Worm (Caenorhabditis elegans): ENCODE data around the gene nfx-1.

DNA sequence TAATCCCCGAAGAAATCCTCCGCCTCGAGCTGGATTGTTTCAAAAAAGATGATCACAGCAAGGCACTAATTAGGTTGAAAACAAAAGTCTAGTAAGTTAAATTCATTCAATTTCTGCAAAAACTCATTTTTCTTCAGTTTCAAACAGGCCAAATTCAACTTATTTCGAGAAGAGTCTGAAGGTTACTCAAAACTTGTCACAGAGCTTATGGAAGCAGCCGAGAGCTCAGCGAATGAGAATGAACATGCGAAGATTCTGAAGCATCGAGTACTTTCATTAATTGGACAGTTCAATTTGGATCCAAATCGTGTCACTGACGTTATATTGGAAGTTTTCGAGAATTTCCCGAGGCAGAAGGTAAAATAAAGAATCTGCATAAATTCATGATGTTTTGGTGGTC lies 6.7 kb upstream of the nfx-1 start:
- TF ChIP-seq fkh-10 (GFP tag; optimal IDR thresholded peaks at IDR 0.05): no peak
- no peak for TF ChIP-seq nhr-11 (tag; optimal IDR thresholded peaks at IDR 0.05)
- TF ChIP-seq ces-1 (GFP tag; optimal IDR thresholded peaks at IDR 0.05): no peak
- TF ChIP-seq ztf-11 (tag; optimal IDR thresholded peaks at IDR 0.05): no peak
- no peak for TF ChIP-seq snpc-4 (tag; optimal IDR thresholded peaks at IDR 0.05)
- no peak for TF ChIP-seq nhr-20 (tag; optimal IDR thresholded peaks at IDR 0.05)
- TF ChIP-seq unc-62 (GFP tag; optimal IDR thresholded peaks at IDR 0.05): no peak
- TF ChIP-seq egl-27 (tag; optimal IDR thresholded peaks at IDR 0.05): no peak
- TF ChIP-seq swsn-7 (tag; optimal IDR thresholded peaks at IDR 0.05): no peak
- no peak for TF ChIP-seq zag-1 (tag; optimal IDR thresholded peaks at IDR 0.05)
- no peak for TF ChIP-seq snu-23 (GFP tag; optimal IDR thresholded peaks at IDR 0.05)
